Worm (Caenorhabditis elegans) whole organism, L3 larva: ENCODE measurements around the gene dpff-1.

Experiments
- ama-1 ChIP-seq: fragments of 150-350 bp; optimal IDR thresholded peaks from 2 replicates; lab custom pipeline; 2018
- daf-12 ChIP-seq: fragments of 150-350 bp; optimal IDR thresholded peaks from 2 replicates; lab custom pipeline; 2014; ENCODE audit warnings: missing biosample characterization, missing genetic modification reagents, missing genetic modification characterization
- nhr-12 ChIP-seq: fragments of 150-350 bp; optimal IDR thresholded peaks from 2 replicates; lab custom pipeline; 2014; ENCODE audit warnings: missing biosample characterization, missing genetic modification characterization
- nhr-25 ChIP-seq: sonication (generic microtip); optimal IDR thresholded peaks from 2 replicates; lab custom pipeline; 2017; ENCODE audit warnings: missing biosample characterization, missing genetic modification characterization
- nhr-67 ChIP-seq: fragments of 150-350 bp; optimal IDR thresholded peaks from 2 replicates; lab custom pipeline; 2014; ENCODE audit warnings: missing biosample characterization, missing genetic modification characterization
- nhr-76 ChIP-seq: fragments of 150-350 bp; sonication (generic microtip); optimal IDR thresholded peaks from 5 replicates; lab custom pipeline; 2014; ENCODE audit warnings: missing biosample characterization, missing genetic modification characterization
- unc-39 ChIP-seq: sonication (generic microtip); optimal IDR thresholded peaks from 4 replicates; lab custom pipeline; 2017; ENCODE audit warnings: missing biosample characterization, missing genetic modification characterization
- ztf-11 ChIP-seq: fragments of 150-350 bp; optimal IDR thresholded peaks from 2 replicates; lab custom pipeline; 2014; ENCODE audit warnings: missing biosample characterization, missing genetic modification characterization

DNA sequence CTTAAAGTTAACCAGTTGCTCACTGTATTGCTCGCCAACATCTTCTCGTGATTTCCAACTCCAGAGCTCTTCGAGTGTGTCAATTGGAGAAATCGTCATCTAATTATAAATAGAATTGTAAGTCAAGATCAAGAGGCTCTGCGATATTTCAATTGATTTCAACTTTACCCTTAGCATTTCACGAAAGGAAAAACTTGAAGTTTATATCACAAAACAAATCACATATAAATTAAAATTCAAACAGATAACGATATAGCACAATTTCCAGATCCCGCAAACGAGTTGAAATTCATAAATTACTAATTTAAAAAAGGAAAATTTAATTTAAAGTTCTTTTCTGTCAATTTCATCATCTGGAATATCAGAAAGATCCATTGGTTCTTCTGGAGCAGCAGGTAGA is 37.7 kb downstream of the dpff-1 start, which contains the start of gene eng-1:
- no peak for TF ChIP-seq nhr-25 (tag; lab: Kevin White, UChicago)
- TF ChIP-seq nhr-12 (tag; lab: Kevin White, UChicago), result no peak
- no peak for TF ChIP-seq ama-1 (lab: Kevin White, UChicago)
- no peak for TF ChIP-seq daf-12
- TF ChIP-seq nhr-67 (tag; lab: Kevin White, UChicago), result no peak
- TF ChIP-seq nhr-76 (tag; lab: Kevin White, UChicago), result no peak
- TF ChIP-seq unc-39 (tag; lab: Kevin White, UChicago), result no peak
- TF ChIP-seq ztf-11, result no peak
